Worm (Caenorhabditis elegans) whole organism, L2 larva: Measurements from ENCODE around the gene ZK856.19.

ENCODE experiments used
- aly-2 ChIP-seq: fragments of 150-350 bp; optimal IDR thresholded peaks from 2 replicates; lab custom pipeline; 2014; ENCODE audit warnings: missing biosample characterization, missing genetic modification characterization
- elt-1 ChIP-seq: fragments of 150-350 bp; optimal IDR thresholded peaks from 2 replicates; lab custom pipeline; 2014; ENCODE audit warnings: missing biosample characterization, missing genetic modification characterization

DNA sequence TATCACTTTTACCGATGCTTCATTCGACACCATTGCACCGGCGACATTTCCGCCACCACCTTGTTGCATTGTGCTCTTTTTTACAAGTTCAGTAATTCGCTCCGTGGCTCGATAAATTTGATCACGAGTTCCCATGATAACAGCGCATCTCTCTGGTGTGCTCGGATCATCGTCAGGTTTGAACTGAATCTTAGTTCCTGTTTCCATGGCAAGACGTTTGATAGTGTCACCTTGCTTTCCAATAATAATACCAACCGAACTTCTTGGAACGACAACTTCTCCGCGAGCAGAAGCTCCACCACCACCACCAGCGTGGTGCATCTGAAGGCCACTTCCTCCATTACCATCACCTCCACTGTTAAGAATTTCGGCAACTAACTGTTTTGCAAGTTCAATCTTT, 32.5 kb upstream of the ZK856.19 start:
- TF ChIP-seq aly-2 (tag; lab: Kevin White, UChicago) (no peak), elt-1 (tag; lab: Kevin White, UChicago) (no peak)
